Fruit fly (Drosophila melanogaster): ENCODE measurements around the gene CG42681.

Gene CG42681

DNA sequence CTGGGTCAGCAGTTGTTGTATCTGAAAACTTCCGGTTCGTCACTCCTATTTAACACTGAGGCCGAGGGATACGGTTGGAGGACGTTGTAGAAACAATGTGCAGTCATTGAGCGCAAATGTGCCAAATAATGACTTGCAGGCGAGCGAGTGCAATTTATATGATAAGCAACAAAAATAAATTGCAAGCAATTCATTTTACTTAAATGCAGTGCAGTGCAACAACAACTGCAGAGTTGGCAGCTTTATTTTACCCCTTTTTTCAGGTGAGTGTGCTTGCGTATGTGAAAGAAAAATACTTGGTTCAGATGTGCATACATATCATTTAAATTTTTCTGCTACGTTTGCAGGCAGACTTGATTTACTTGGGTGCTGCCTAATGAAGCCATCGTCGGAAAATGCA is 1.8 kb downstream of the CG42681 start:
- no peak for TF ChIP-seq CTCF (optimal IDR thresholded peaks at IDR 0.05)
- no peak for TF ChIP-seq CG8478 (optimal IDR thresholded peaks at IDR 0.05)

DNA sequence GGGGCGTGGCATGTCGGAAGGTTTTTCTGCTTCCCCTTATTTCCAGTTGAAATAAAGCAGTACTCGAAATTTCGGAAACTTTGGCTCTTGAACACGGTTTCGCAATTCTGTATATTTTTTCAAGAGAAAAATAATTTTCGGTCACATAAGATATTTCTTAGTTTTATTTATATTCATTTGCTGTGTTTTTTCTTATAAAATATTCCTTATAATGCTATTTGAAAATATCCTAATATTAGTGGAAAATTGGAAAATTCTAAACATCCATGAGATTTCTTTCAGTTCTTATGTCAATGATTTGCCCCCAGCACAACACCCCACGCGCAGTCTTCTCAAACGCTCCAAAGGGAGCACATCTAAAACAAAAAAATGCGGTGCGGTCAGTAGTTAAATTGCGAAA is 16.2 kb downstream of the CG42681 start, which contains the start of gene CG4691:
Gene CG4691 (plus strand): TSS at position 301 of the 400 bp plus-strand sequence.
- TF ChIP-seq CG8478 (optimal IDR thresholded peaks at IDR 0.05) (no peak), CTCF (optimal IDR thresholded peaks at IDR 0.05) (no peak)

DNA sequence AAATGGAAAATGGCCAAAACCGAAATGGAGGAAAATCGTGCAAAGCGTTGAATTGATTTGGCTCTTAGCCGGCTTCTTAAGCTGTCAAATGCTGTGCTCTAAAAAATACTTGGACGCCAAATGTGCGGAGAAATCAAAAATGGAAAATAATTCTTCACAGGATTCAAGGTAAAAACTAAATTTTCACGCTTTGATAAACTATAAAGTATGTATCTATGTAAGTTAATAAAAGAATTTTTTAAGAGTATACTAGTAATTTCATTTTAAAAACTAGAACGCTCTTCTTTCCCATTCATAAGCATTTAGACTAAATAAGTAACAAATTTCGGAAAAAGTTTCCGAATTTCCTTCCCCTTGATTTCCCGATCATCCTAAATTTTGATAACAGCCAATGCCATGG is 18.2 kb downstream of the CG42681 start, which contains the start of gene CSN1a:
Gene CSN1a (plus strand): TSS at position 301 of the 400 bp plus-strand sequence.
- no peak for TF ChIP-seq CTCF (optimal IDR thresholded peaks at IDR 0.05)
- no peak for TF ChIP-seq CG8478 (optimal IDR thresholded peaks at IDR 0.05)

DNA sequence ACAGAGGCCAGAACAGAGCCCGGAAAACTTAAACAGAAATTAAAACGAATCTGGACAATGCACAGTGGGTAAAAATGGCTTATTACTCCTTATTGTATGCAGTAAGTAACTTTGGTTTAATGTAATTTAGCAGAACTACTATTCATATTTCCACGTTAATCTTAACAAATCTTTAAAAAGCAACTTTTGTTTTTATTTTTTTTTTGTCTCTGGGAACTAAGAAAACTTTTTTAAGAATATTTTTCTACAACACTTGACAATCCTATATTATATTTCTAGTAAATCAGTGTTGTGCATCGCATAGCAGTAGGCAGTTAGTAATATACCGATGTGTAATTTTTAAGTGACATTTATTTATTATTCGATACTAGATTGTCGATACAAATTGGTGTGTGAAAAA is 21.4 kb downstream of the CG42681 start, which contains the start of gene CG4701:
Gene CG4701 (plus strand): TSS at position 301 of the 400 bp plus-strand sequence.
- TF ChIP-seq CG8478 (optimal IDR thresholded peaks at IDR 0.05) (no peak), CTCF (optimal IDR thresholded peaks at IDR 0.05) (no peak)

DNA sequence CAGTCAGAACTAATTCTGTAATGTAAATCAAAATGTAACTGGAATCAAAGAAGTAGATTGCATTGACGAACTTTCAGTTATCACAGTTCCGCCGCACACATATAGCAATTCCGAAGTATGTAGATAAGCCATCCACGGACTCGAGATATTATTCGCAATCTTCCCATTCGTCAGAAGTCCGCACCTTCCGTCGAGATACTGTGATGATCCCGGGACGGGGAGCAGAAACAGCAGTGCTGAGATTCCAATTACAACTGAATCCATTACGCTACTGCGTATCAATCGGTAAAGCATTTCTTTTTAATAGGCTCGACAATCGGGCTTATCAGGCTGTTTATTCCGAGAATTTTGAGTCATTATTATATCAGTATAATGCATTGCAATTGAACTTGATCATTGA is 30.5 kb downstream of the CG42681 start, which contains the start of gene CG4650:
Gene CG4650 (minus strand): TSS at position 269 of the 400 bp plus-strand sequence.
- TF ChIP-seq CTCF (optimal IDR thresholded peaks at IDR 0.05) (no peak), CG8478 (optimal IDR thresholded peaks at IDR 0.05) (no peak)

DNA sequence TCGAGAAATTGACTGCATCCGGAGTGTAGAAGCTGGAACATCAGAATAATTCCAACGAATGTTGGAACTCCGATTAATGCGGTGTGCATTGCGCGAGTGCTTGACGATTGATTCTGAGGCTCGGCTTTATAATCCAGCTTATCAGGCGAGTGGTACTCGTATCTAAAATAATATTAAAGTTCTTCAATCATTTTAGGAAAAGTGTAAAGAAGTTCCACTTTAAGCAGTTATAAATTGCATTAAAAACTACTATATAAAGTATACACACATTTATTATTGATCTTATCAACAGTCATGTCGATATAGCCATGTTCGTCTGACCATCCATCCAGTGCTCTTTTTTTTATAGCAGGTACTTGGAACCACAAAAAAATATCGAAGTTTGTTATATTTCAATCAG is 40.3 kb downstream of the CG42681 start, which contains the start of gene CG18636:
Gene CG18636 (minus strand): TSS at position 101 of the 400 bp plus-strand sequence.
- TF ChIP-seq CTCF (optimal IDR thresholded peaks at IDR 0.05) (no peak), CG8478 (optimal IDR thresholded peaks at IDR 0.05) (no peak)

Measured in S2 (cell line).